Fruit fly (Drosophila melanogaster): ENCODE measurements around the gene CG3306.

CG3306 gene

dm6 chr3L:9613960-9614588, 12.8 kb downstream of the CG3306 start:
- TF ChIP-seq psq (optimal IDR thresholded peaks at IDR 0.05) (no peak), Dll (optimal IDR thresholded peaks at IDR 0.05) (no peak), CG8478 (optimal IDR thresholded peaks at IDR 0.05) (no peak), pan (optimal IDR thresholded peaks at IDR 0.05) (no peak), usp (GFP tag; optimal IDR thresholded peaks at IDR 0.05) (no peak)

dm6 chr3L:9614589-9615442, 13.5 kb downstream of the CG3306 start, which contains the start of gene LanB2:
Gene LanB2 (plus strand): TSS chr3L:9614914.
- TF ChIP-seq usp (GFP tag; optimal IDR thresholded peaks at IDR 0.05) (no peak), psq (optimal IDR thresholded peaks at IDR 0.05) (no peak), Dll (optimal IDR thresholded peaks at IDR 0.05) (no peak), EcR (GFP tag; optimal IDR thresholded peaks at IDR 0.05) (no peak), pan (optimal IDR thresholded peaks at IDR 0.05) (no peak), CG8478 (optimal IDR thresholded peaks at IDR 0.05) (no peak)

dm6 chr3L:9615443-9616141, 14.3 kb downstream of the CG3306 start:
- TF ChIP-seq CG8478 (optimal IDR thresholded peaks at IDR 0.05) = no peak
- no peak for TF ChIP-seq psq (optimal IDR thresholded peaks at IDR 0.05)
- no peak for TF ChIP-seq EcR (GFP tag; optimal IDR thresholded peaks at IDR 0.05)
- no peak for TF ChIP-seq Dll (optimal IDR thresholded peaks at IDR 0.05)
- no peak for TF ChIP-seq pan (optimal IDR thresholded peaks at IDR 0.05)
- no peak for TF ChIP-seq usp (GFP tag; optimal IDR thresholded peaks at IDR 0.05)

DNA sequence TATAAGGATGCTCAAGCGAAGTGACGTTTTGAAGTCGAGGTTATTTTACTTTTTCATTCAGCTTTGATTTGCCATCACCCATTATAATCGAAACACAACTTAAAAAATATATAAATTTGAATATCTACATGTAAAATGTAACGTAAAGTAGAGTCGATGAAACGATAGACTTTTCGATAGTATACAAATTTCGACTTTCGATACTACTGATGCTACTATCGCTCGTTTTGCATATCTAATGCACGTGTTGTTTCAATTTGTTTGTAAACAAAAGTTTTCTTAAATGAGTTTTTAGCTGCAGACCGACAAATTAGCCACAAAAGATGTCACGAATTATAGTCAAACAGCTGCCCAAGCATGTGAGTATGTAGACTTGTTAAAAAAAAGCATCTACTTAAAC, 22.7 kb downstream of the CG3306 start, which contains the start of gene CG3335:
TSS of gene CG3335 (plus strand) at position 224 of the 400 bp plus-strand sequence.
- no peak for TF ChIP-seq EcR (GFP tag; optimal IDR thresholded peaks at IDR 0.05)
- TF ChIP-seq CG8478 (optimal IDR thresholded peaks at IDR 0.05) = no peak
- TF ChIP-seq psq (optimal IDR thresholded peaks at IDR 0.05) = no peak
- TF ChIP-seq Dll (optimal IDR thresholded peaks at IDR 0.05) = no peak
- no peak for TF ChIP-seq pan (optimal IDR thresholded peaks at IDR 0.05)
- TF ChIP-seq usp (GFP tag; optimal IDR thresholded peaks at IDR 0.05) = no peak

dm6 chr3L:9628376-9628775, 27.1 kb downstream of the CG3306 start, which contains the start of gene Cyp40:
Gene Cyp40 (plus strand): TSS chr3L:9628676.
- TF ChIP-seq pan (optimal IDR thresholded peaks at IDR 0.05) = no peak

dm6 chr3L:9629093-9629492, 27.8 kb downstream of the CG3306 start, which contains the start of gene Or67b:
Gene Or67b (minus strand): TSS chr3L:9629193.
- TF ChIP-seq Dll (optimal IDR thresholded peaks at IDR 0.05) (no peak), usp (GFP tag; optimal IDR thresholded peaks at IDR 0.05) (no peak), EcR (GFP tag; optimal IDR thresholded peaks at IDR 0.05) (no peak), pan (optimal IDR thresholded peaks at IDR 0.05) (no peak), CG8478 (optimal IDR thresholded peaks at IDR 0.05) (no peak), psq (optimal IDR thresholded peaks at IDR 0.05) (no peak)

dm6 chr3L:9629910-9630309, 28.6 kb downstream of the CG3306 start:
- TF ChIP-seq CG8478 (optimal IDR thresholded peaks at IDR 0.05) = no peak
- no peak for TF ChIP-seq usp (GFP tag; optimal IDR thresholded peaks at IDR 0.05)
- TF ChIP-seq EcR (GFP tag; optimal IDR thresholded peaks at IDR 0.05) = no peak
- no peak for TF ChIP-seq Dll (optimal IDR thresholded peaks at IDR 0.05)
- TF ChIP-seq psq (optimal IDR thresholded peaks at IDR 0.05) = no peak
- TF ChIP-seq pan (optimal IDR thresholded peaks at IDR 0.05) = no peak

dm6 chr3L:9637812-9638211, 36.5 kb downstream of the CG3306 start, which contains the start of gene CG8329:
Gene CG8329 (plus strand): TSS chr3L:9638112.
- TF ChIP-seq Dll (optimal IDR thresholded peaks at IDR 0.05) (no peak), psq (optimal IDR thresholded peaks at IDR 0.05) (no peak), CG8478 (optimal IDR thresholded peaks at IDR 0.05) (no peak), usp (GFP tag; optimal IDR thresholded peaks at IDR 0.05) (no peak), pan (optimal IDR thresholded peaks at IDR 0.05) (no peak)

- TF ChIP-seq psq (optimal IDR thresholded peaks at IDR 0.05) (no peak), pan (optimal IDR thresholded peaks at IDR 0.05) (no peak), CG8478 (optimal IDR thresholded peaks at IDR 0.05) (no peak), usp (GFP tag; optimal IDR thresholded peaks at IDR 0.05) (no peak)
Observed at dm6 chr3L:9638971-9639370, 37.6 kb downstream of the CG3306 start, which contains the start of gene CG18179. Gene CG18179 (plus strand): TSS chr3L:9639271.

dm6 chr3L:9640713-9641112, 39.4 kb downstream of the CG3306 start, which contains the start of gene CG18180:
Gene CG18180 (plus strand): TSS chr3L:9641013.
- TF ChIP-seq EcR (GFP tag; optimal IDR thresholded peaks at IDR 0.05) (no peak), pan (optimal IDR thresholded peaks at IDR 0.05) (no peak), Dll (optimal IDR thresholded peaks at IDR 0.05) (no peak), usp (GFP tag; optimal IDR thresholded peaks at IDR 0.05) (no peak), CG8478 (optimal IDR thresholded peaks at IDR 0.05) (no peak), psq (optimal IDR thresholded peaks at IDR 0.05) (no peak)

DNA sequence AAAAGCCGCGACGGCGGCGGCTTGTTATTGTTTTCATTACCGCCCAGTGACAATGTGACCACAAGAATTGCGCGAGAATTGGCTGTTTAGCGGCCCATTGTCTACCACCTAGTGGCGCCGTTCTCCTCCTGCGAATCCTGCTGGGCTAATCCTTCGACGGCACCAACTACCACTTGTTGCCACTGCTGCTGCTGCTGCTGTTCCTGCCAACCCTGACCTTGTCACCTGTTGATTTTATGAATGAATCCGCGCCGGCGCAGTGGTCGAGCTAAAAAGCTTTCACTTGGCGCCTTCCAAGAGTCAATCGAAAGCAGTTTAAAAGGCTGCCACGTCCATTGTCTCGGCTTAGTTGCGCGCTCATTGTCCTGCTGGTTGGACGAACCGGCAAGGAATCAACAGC, 42.4 kb downstream of the CG3306 start, which contains the start of gene CNMaR:
TSS of gene CNMaR (plus strand) at position 348 of the 400 bp plus-strand sequence.
- TF ChIP-seq EcR (GFP tag; optimal IDR thresholded peaks at IDR 0.05) (no peak), psq (optimal IDR thresholded peaks at IDR 0.05) (no peak), pan (optimal IDR thresholded peaks at IDR 0.05) (no peak), Dll (optimal IDR thresholded peaks at IDR 0.05) (no peak), usp (GFP tag; optimal IDR thresholded peaks at IDR 0.05) (no peak), CG8478 (optimal IDR thresholded peaks at IDR 0.05) (no peak)

Measured in whole organism.